Fruit fly (Drosophila melanogaster) whole organism, pupa: ENCODE measurements around the gene ara.

ENCODE experiments used
- CG14655 ChIP-seq: fragments of 200-800 bp; sonication (Bioruptor generic); optimal IDR thresholded peaks from 3 replicates; lab custom pipeline; 2017; ENCODE audit warnings: mild to moderate bottlenecking, missing biosample characterization, missing genetic modification reagents, missing genetic modification characterization
- Snoo ChIP-seq: fragments of 200-800 bp; sonication (Bioruptor generic); optimal IDR thresholded peaks from 3 replicates; lab custom pipeline; 2017; ENCODE audit warnings: missing biosample characterization, mild to moderate bottlenecking, missing genetic modification characterization, inconsistent platforms

DNA sequence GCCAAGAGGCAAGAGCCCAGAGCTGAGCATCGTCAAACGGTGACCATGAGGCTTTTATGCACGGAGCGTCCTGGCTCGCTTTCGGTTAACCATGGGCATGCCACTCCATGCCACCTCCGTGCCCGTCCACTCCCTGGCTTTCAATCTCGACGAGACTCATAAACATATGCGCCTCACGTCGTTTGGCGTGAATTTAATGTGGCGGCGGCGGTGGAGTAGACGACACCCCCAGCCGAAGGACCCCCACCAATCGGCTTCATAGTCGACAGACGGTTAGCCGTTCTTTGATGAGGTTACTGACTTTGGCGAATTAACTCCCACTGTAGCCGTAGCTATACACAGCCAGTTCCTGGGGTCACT lies 59.1 kb downstream of the ara start:
- TF ChIP-seq Snoo (no peak), CG14655 (GFP tag; lab: Kevin White, UChicago) (no peak)
